Fruit fly (Drosophila melanogaster) S2 (cell line): ENCODE measurements around the gene PGAP2.

Experiments used
- CG8478 ChIP-seq: fragments of >200 bp; optimal IDR thresholded peaks from 2 replicates; lab custom pipeline; 2018
- CTCF ChIP-seq, 2 experiments: fragments of >200 bp; optimal IDR thresholded peaks; 2 replicates each; lab custom pipeline; 2018

- TF ChIP-seq CG8478 (lab: Kevin White, UChicago), result no peak
- no peak for TF ChIP-seq CTCF (optimal IDR thresholded peaks at IDR 0.05; lab: Kevin White, UChicago)
These were observed 36.7 kb upstream of the PGAP2 start for dm6 chr2L:856001-856400.
